Fruit fly (Drosophila melanogaster): ENCODE data around the gene Vps45.

Vps45 gene

DNA sequence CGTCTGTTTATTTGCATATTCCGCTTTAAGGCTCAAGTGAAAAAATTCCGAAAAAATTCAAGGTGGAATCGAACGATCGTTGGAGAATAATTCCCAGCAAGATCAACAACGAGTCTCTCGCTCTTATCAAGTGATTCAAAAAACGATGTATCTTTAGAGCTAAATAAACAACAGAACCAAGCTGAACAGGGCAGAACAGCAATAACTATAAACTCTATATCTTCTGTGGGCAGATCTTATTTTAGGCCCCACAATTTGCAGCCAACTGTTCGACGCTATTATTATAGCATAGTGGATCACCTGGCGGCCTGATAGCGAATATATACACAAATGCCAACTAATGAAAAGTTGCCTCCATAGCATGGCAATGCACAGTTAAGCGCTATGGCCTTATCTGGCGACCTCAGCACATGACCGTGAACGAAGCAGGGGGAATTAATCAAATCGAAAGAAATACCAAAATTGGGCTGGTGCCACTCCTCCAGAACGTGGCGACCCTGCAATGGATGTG, 34.3 kb upstream of the Vps45 start (continued):
- TF ChIP-seq ftz-f1 (GFP tag; optimal IDR thresholded peaks at IDR 0.05), result peak; percentile 93
- peak; percentile 20 for TF ChIP-seq CG1792 (GFP tag; optimal IDR thresholded peaks at IDR 0.05)
- TF ChIP-seq en (GFP tag; optimal IDR thresholded peaks at IDR 0.05), result no peak
- TF ChIP-seq Fer1 (GFP tag; optimal IDR thresholded peaks at IDR 0.05), result peak; percentile 19
- no peak for TF ChIP-seq CG10462 (GFP tag; optimal IDR thresholded peaks at IDR 0.05)
- TF ChIP-seq grn (GFP tag; optimal IDR thresholded peaks at IDR 0.05), result peak; percentile 41
- TF ChIP-seq schlank (tag; optimal IDR thresholded peaks at IDR 0.05), result peak; percentile 19
- no peak for TF ChIP-seq CG1647 (GFP tag; optimal IDR thresholded peaks at IDR 0.05)
- no peak for TF ChIP-seq gem (tag; optimal IDR thresholded peaks at IDR 0.05)
- peak; percentile 79 for TF ChIP-seq CG7987 (GFP tag; optimal IDR thresholded peaks at IDR 0.05)

DNA sequence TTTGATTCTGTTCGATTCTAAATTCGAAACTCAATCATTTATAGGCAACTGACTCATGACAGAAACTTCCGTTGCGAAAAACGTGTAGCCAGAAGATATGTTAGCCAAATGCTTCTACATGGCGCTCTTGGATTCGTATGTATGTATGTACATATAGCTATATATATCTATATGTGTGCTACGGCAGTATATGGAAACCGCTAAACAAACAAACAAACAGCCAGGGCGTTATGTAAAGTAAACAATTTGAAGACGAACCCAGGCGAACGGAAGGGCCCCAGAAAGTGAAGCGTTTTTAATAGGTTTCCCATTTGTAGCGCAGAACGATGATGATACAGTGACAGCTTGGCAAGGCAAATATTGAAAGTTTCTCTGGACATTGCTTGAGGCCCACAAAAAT, 33.8 kb upstream of the Vps45 start:
- TF ChIP-seq Spps (tag; optimal IDR thresholded peaks at IDR 0.05) (peak; percentile 1), ewg (GFP tag; optimal IDR thresholded peaks at IDR 0.05) (no peak), Ptx1 (GFP tag; IDR thresholded peaks at IDR 0.05) (no peak), slbo (GFP tag; IDR thresholded peaks at IDR 0.05) (no peak), lab (GFP tag; optimal IDR thresholded peaks at IDR 0.05) (peak; percentile 6), CG13894 (tag; optimal IDR thresholded peaks at IDR 0.05) (no peak), Kr (GFP tag; optimal IDR thresholded peaks at IDR 0.05) (no peak), Dek (tag; optimal IDR thresholded peaks at IDR 0.05) (peak; percentile 3), sens (GFP tag) (peak; percentile 37), gfzf (GFP tag; optimal IDR thresholded peaks at IDR 0.05) (no peak), Sry-β (GFP tag; optimal IDR thresholded peaks at IDR 0.05) (no peak), CG5953 (GFP tag; IDR thresholded peaks at IDR 0.05) (no peak), run (tag; optimal IDR thresholded peaks at IDR 0.05) (peak; percentile 34), CG17359 (tag; optimal IDR thresholded peaks at IDR 0.05) (peak; percentile 14), cwo (GFP tag; optimal IDR thresholded peaks at IDR 0.05) (peak; percentile 51), cas (GFP tag; IDR thresholded peaks at IDR 0.05) (no peak), Hey (tag; optimal IDR thresholded peaks at IDR 0.05) (no peak), Xbp1 (GFP tag; optimal IDR thresholded peaks at IDR 0.05) (no peak), NfI (GFP tag; optimal IDR thresholded peaks at IDR 0.05) (peak; percentile 10), fd64A (GFP tag; optimal IDR thresholded peaks at IDR 0.05) (peak; percentile 36), CG2889 (GFP tag; IDR thresholded peaks at IDR 0.05) (no peak), Lim3 (GFP tag; IDR thresholded peaks at IDR 0.05) (no peak), CG1529 (GFP tag; optimal IDR thresholded peaks at IDR 0.05) (no peak), CG12219 (GFP tag; optimal IDR thresholded peaks at IDR 0.05) (peak; percentile 12), Mes4 (GFP tag; optimal IDR thresholded peaks at IDR 0.05) (no peak), CG32772 (GFP tag; IDR thresholded peaks at IDR 0.05) (no peak), CG7786 (GFP tag; optimal IDR thresholded peaks at IDR 0.05) (no peak), dpn (GFP tag; optimal IDR thresholded peaks at IDR 0.05) (no peak), Neu2 (GFP tag; optimal IDR thresholded peaks at IDR 0.05; ENCODE audit: borderline replicate concordance) (no peak), CG17568 (GFP tag; optimal IDR thresholded peaks at IDR 0.05) (peak; percentile 37), CG11723 (GFP tag; optimal IDR thresholded peaks at IDR 0.05) (no peak), Pdp1 (GFP tag; optimal IDR thresholded peaks at IDR 0.05) (peak in 1 of 2 experiments; percentile 60), chinmo (GFP tag; IDR thresholded peaks at IDR 0.05; ENCODE audit: partially characterized antibody) (0 out of 4 replicates have a peak, but pooled peaks have one; percentile 32), Nf-YB (GFP tag; optimal IDR thresholded peaks at IDR 0.05) (peak; percentile 14), HLH3B (GFP tag; IDR thresholded peaks at IDR 0.05) (no peak), CG11456 (GFP tag; IDR thresholded peaks at IDR 0.05) (no peak), sug (tag; optimal IDR thresholded peaks at IDR 0.05) (peak; percentile 5), CG12071 (GFP tag; optimal IDR thresholded peaks at IDR 0.05) (peak; percentile 55), kni (GFP tag; optimal IDR thresholded peaks at IDR 0.05) (peak; percentile 26), Med (GFP tag) (peak; percentile 74)

Data from whole organism, embryonic.